Fruit fly (Drosophila melanogaster): ENCODE measurements around the gene repo.

repo gene

DNA sequence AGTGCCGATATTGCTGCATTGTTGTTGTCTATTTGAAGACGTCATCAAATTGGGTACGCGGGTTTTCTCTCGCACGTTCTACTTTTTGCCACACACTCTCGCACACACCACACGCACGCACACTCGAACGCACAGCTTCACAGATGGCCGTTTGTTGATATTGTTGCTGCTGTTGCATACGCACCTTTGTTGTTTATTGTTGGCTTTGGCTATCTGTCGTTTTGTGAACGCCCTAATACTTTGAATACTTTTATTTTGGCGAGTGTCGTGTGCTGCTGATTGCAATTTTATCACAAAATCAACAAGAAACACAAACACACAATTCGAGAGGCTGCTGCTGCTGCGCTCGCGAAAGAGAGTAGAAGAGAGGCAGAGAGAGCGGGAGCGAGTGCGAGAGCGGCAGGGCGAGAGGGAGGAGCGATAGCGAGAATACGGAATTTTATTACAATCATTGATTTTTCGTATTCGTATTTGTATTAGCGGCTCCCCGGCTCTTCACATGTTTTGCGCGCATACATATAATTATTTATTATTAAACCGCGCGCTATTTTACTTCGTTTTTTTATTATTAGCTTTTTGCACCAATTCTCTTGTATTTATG lies 37.4 kb upstream of the repo start (continued):
- TF ChIP-seq CG14667 (GFP tag; IDR thresholded peaks at IDR 0.05) (no peak), NC2β (GFP tag; optimal IDR thresholded peaks at IDR 0.05) (peak; percentile 20), esg (GFP tag; conservative IDR thresholded peaks at IDR 0.05) (no peak), CG15011 (GFP tag; optimal IDR thresholded peaks at IDR 0.05) (no peak), Stat92E (GFP tag; optimal IDR thresholded peaks at IDR 0.05) (peak in 1 of 3 experiments; percentile 13), fu2 (GFP tag; optimal IDR thresholded peaks at IDR 0.05) (no peak), Chrac-16 (GFP tag; optimal IDR thresholded peaks at IDR 0.05) (no peak), br (optimal IDR thresholded peaks at IDR 0.05) (no peak), ATbp (GFP tag; optimal IDR thresholded peaks at IDR 0.05) (peak; percentile 81), lilli (GFP tag; optimal IDR thresholded peaks at IDR 0.05) (peak; percentile 26), nerfin-1 (tag; optimal IDR thresholded peaks at IDR 0.05) (peak; percentile 71), sisA (GFP tag; IDR thresholded peaks at IDR 0.05) (no peak), pho (GFP tag; optimal IDR thresholded peaks at IDR 0.05) (peak; percentile 37), CG8478 (optimal IDR thresholded peaks at IDR 0.05) (no peak), CG33213 (GFP tag; optimal IDR thresholded peaks at IDR 0.05) (peak; percentile 46), hth (optimal IDR thresholded peaks at IDR 0.05) (no peak), Doc3 (GFP tag; IDR thresholded peaks at IDR 0.05; ENCODE audit: partially characterized antibody) (no peak), CG13296 (GFP tag; optimal IDR thresholded peaks at IDR 0.05) (peak; percentile 80), ara (GFP tag; IDR thresholded peaks at IDR 0.05) (no peak), Oaz (GFP tag; IDR thresholded peaks at IDR 0.05) (no peak), ham (GFP tag; IDR thresholded peaks at IDR 0.05) (no peak), CG3838 (GFP tag; optimal IDR thresholded peaks at IDR 0.05) (peak; percentile 64), CG11456 (GFP tag; IDR thresholded peaks at IDR 0.05) (no peak), grau (tag; optimal IDR thresholded peaks at IDR 0.05) (no peak), Fer2 (tag; optimal IDR thresholded peaks at IDR 0.05) (no peak), CHES-1-like (GFP tag; optimal IDR thresholded peaks at IDR 0.05) (peak; percentile 44), ato (GFP tag; IDR thresholded peaks at IDR 0.05; ENCODE audit: partially characterized antibody) (no peak), Ets65A (GFP tag) (no peak), peb (GFP tag; IDR thresholded peaks at IDR 0.05) (no peak), CG10543 (GFP tag; optimal IDR thresholded peaks at IDR 0.05) (peak; percentile 48), twi (tag; optimal IDR thresholded peaks at IDR 0.05) (peak; percentile 27), CG7963 (GFP tag; IDR thresholded peaks at IDR 0.05; ENCODE audit: partially characterized antibody) (no peak), Blimp-1 (GFP tag; optimal IDR thresholded peaks at IDR 0.05) (peak; percentile 22), salm (tag; optimal IDR thresholded peaks at IDR 0.05) (peak; percentile 45), zfh1 (GFP tag; IDR thresholded peaks at IDR 0.05) (no peak), CG14710 (tag; optimal IDR thresholded peaks at IDR 0.05) (peak; percentile 39), CG4282 (GFP tag; optimal IDR thresholded peaks at IDR 0.05) (no peak), CG10565 (GFP tag; optimal IDR thresholded peaks at IDR 0.05) (no peak), CG2116 (GFP tag; optimal IDR thresholded peaks at IDR 0.05) (peak; percentile 47), CG34376 (GFP tag; optimal IDR thresholded peaks at IDR 0.05) (peak; percentile 30), lbe (GFP tag; optimal IDR thresholded peaks at IDR 0.05) (peak; percentile 73), nom (GFP tag; optimal IDR thresholded peaks at IDR 0.05) (peak; percentile 49), Fer3 (tag; optimal IDR thresholded peaks at IDR 0.05) (peak; percentile 50), CkIIα-i1 (GFP tag; IDR thresholded peaks at IDR 0.05) (no peak), mld (GFP tag; IDR thresholded peaks at IDR 0.05; ENCODE audit: partially characterized antibody) (no peak), prd (optimal IDR thresholded peaks at IDR 0.05) (no peak), prd (GFP tag; IDR thresholded peaks at IDR 0.05) (no peak), luna (GFP tag; optimal IDR thresholded peaks at IDR 0.05) (no peak), CG9727 (GFP tag; optimal IDR thresholded peaks at IDR 0.05) (peak; percentile 70), trh (GFP tag; optimal IDR thresholded peaks at IDR 0.05) (no peak), gfzf (GFP tag; optimal IDR thresholded peaks at IDR 0.05) (no peak), psq (GFP tag; optimal IDR thresholded peaks at IDR 0.05) (no peak)
